Worm (Caenorhabditis elegans): Measurements from ENCODE around the gene trx-3.

trx-3 gene

ce11 chrIV:4477009-4477471 is 9.8 kb upstream of the trx-3 start, which contains the start of gene M01H9.3 (continued):
- no peak for TF ChIP-seq tlp-1 (tag; optimal IDR thresholded peaks at IDR 0.05)
- TF ChIP-seq ceh-63 (GFP tag; optimal IDR thresholded peaks at IDR 0.05) = no peak
- TF ChIP-seq xbp-1 (tag; optimal IDR thresholded peaks at IDR 0.05) = peak; percentile 52
- no peak for TF ChIP-seq aha-1 (tag; optimal IDR thresholded peaks at IDR 0.05)
- TF ChIP-seq C34B4.2 (tag; optimal IDR thresholded peaks at IDR 0.05) = no peak
- TF ChIP-seq jun-1 (tag; optimal IDR thresholded peaks at IDR 0.05) = peak; percentile 30
- no peak for TF ChIP-seq sup-37 (GFP tag; optimal IDR thresholded peaks at IDR 0.05)
- TF ChIP-seq ama-1 (optimal IDR thresholded peaks at IDR 0.05) = peak; percentile 65
- TF ChIP-seq snpc-4 (tag; optimal IDR thresholded peaks at IDR 0.05) = no peak
- TF ChIP-seq skn-1 (tag; optimal IDR thresholded peaks at IDR 0.05) = peak; percentile 21
- peak; percentile 98 for TF ChIP-seq nhr-19 (GFP tag; conservative IDR thresholded peaks at IDR 0.05)
- peak; percentile 79 for TF ChIP-seq nhr-85 (tag)
- peak; percentile 89 for TF ChIP-seq nhr-20 (tag; optimal IDR thresholded peaks at IDR 0.05)
- TF ChIP-seq fkh-10 (GFP tag; optimal IDR thresholded peaks at IDR 0.05) = peak; percentile 8
- TF ChIP-seq snu-23 (GFP tag; optimal IDR thresholded peaks at IDR 0.05) = peak; percentile 89
- peak; percentile 67 for TF ChIP-seq mef-2 (tag; optimal IDR thresholded peaks at IDR 0.05)
- TF ChIP-seq dsc-1 (tag; optimal IDR thresholded peaks at IDR 0.05) = no peak
- peak; percentile 65 for TF ChIP-seq elt-2 (tag; optimal IDR thresholded peaks at IDR 0.05)
- TF ChIP-seq lir-3 (tag; optimal IDR thresholded peaks at IDR 0.05; ENCODE audit: poor library complexity) = peak; percentile 78

ce11 chrIV:4478612-4479011 is 8.2 kb upstream of the trx-3 start:
- peak; percentile 7 for TF ChIP-seq snu-23 (GFP tag; optimal IDR thresholded peaks at IDR 0.05)
- TF ChIP-seq efl-1 (optimal IDR thresholded peaks at IDR 0.05) = no peak
- peak in 1 of 2 experiments; percentile 25 for TF ChIP-seq efl-1 (GFP tag; optimal IDR thresholded peaks at IDR 0.05 in 1 of 2)
- peak; percentile 45 for TF ChIP-seq nhr-85 (tag)
- peak; percentile 77 for TF ChIP-seq nhr-19 (GFP tag; conservative IDR thresholded peaks at IDR 0.05)
- TF ChIP-seq nhr-71 (tag; optimal IDR thresholded peaks at IDR 0.05) = peak; percentile 9
- peak; percentile 46 for TF ChIP-seq nhr-20 (tag; optimal IDR thresholded peaks at IDR 0.05)
- no peak for TF ChIP-seq ztf-11 (tag; optimal IDR thresholded peaks at IDR 0.05)
- no peak for TF ChIP-seq nhr-11 (tag; optimal IDR thresholded peaks at IDR 0.05)
- TF ChIP-seq lin-14 (GFP tag; optimal IDR thresholded peaks at IDR 0.05) = peak; percentile 20

- no peak for TF ChIP-seq ces-1 (GFP tag; optimal IDR thresholded peaks at IDR 0.05)
- no peak for TF ChIP-seq nhr-84 (tag; optimal IDR thresholded peaks at IDR 0.05)
- no peak for TF ChIP-seq irx-1 (tag; optimal IDR thresholded peaks at IDR 0.05)
- TF ChIP-seq ceh-82 (tag; optimal IDR thresholded peaks at IDR 0.05) = no peak
- no peak for TF ChIP-seq vab-15 (tag; optimal IDR thresholded peaks at IDR 0.05)
- no peak for TF ChIP-seq fkh-4 (tag; optimal IDR thresholded peaks at IDR 0.05; ENCODE audit: borderline replicate concordance)
These were observed 6.8 kb upstream of the trx-3 start, which contains the start of gene M01H9.10 for ce11 chrIV:4480027-4480426. TSS of gene M01H9.10 (minus strand) at chrIV:4480127.

- TF ChIP-seq elt-2 (tag; optimal IDR thresholded peaks at IDR 0.05) (peak; percentile 26), lir-3 (tag; optimal IDR thresholded peaks at IDR 0.05; ENCODE audit: poor library complexity) (no peak), mef-2 (tag; optimal IDR thresholded peaks at IDR 0.05) (no peak), sox-4 (tag; optimal IDR thresholded peaks at IDR 0.05) (no peak)
These were observed 5.5 kb upstream of the trx-3 start for ce11 chrIV:4481298-4481697.

- TF ChIP-seq mef-2 (tag; optimal IDR thresholded peaks at IDR 0.05) = no peak
- TF ChIP-seq nhr-71 (tag; optimal IDR thresholded peaks at IDR 0.05) = peak; percentile 17
- TF ChIP-seq nhr-90 (tag; optimal IDR thresholded peaks at IDR 0.05; ENCODE audit: poor library complexity) = peak; percentile 9
- no peak for TF ChIP-seq ceh-82 (tag; optimal IDR thresholded peaks at IDR 0.05)
- peak; percentile 2 for TF ChIP-seq jun-1 (tag; optimal IDR thresholded peaks at IDR 0.05)
- TF ChIP-seq ama-1 (optimal IDR thresholded peaks at IDR 0.05) = no peak
- TF ChIP-seq tlp-1 (tag; optimal IDR thresholded peaks at IDR 0.05) = peak; percentile 39
- peak in 1 of 2 experiments; percentile 6 for TF ChIP-seq lin-35 (GFP tag; optimal IDR thresholded peaks at IDR 0.05)
- TF ChIP-seq mep-1 (tag; optimal IDR thresholded peaks at IDR 0.05) = no peak
- TF ChIP-seq lin-39 (tag; optimal IDR thresholded peaks at IDR 0.05) = no peak
- peak; percentile 71 for TF ChIP-seq pqm-1 (tag; optimal IDR thresholded peaks at IDR 0.05)
- peak; percentile 92 for TF ChIP-seq elt-2 (tag; optimal IDR thresholded peaks at IDR 0.05)
These were observed 4.3 kb upstream of the trx-3 start, which contains the start of gene M01H9.4 for ce11 chrIV:4482531-4482930. TSS of gene M01H9.4 (minus strand) at chrIV:4482909.
